Fruit fly (Drosophila melanogaster) ovary, adult (tissue): ENCODE measurements around the gene AhcyL2.

ENCODE experiments used
- CG17801 ChIP-seq: fragments of 200-800 bp; optimal IDR thresholded peaks from 2 replicates; lab custom pipeline; 2019; ENCODE audit warnings: missing biosample characterization, mild to moderate bottlenecking, missing genetic modification characterization, moderate library complexity; ENCODE audit not compliant: partially characterized antibody

The AhcyL2 gene

DNA sequence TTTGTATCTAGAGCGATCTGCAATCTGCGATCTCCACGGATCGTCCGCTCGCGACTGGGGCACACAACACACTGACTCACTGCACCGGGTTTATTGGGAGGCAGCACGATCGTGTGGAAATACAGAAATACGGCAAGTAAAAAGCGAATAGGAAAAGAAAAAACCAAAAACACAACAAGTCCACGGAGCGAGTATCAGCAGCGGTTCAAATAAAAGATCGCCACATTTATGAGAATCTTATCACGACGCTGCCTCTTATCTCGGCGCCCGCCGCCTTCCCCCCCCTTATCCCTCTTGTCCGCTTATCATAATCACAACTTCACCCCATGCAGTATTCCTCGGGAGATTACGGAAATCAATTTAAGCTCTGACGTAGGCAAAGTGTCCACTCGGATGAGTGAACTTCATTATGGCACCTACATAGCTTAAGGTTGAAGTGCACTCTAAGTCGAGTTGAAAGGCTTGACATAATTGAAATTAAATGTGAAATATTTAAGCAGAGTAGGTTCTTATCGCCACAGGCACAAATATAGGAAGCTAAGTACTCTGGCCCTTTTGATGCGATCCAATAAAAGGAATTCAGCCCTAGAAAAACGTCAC is at the start of gene AhcyL2:
Gene AhcyL2 (minus strand): TSS at position 51 of the 600 bp plus-strand sequence.
- no peak for TF ChIP-seq CG17801 (GFP tag; lab: Kevin White, UChicago)

DNA sequence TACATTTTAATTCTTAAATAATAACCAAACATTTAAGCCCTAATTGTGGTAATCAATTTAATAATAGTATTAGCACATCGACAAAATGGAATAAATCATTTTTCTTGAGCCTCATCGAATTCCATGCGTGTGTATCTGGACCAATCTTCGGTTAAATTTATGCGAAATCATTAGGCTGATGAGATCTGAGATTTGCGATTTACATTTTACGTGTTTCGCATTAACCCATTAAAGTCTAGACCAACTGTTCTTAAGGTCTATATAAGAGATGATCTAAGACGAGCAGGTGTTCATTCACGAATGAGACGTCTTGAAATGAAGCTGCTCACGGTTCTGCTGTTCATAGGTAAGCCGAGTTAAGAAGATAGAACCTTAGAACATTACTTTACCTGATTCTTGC is 49.5 kb upstream of the AhcyL2 start, which contains the start of gene CG31268:
Gene CG31268 (plus strand): TSS at position 301 of the 400 bp plus-strand sequence.
- TF ChIP-seq CG17801 (GFP tag; lab: Kevin White, UChicago) = no peak

- TF ChIP-seq CG17801 (GFP tag; lab: Kevin White, UChicago) = no peak
These were observed 47.8 kb upstream of the AhcyL2 start for dm6 chr3R:17029796-17030195.

DNA sequence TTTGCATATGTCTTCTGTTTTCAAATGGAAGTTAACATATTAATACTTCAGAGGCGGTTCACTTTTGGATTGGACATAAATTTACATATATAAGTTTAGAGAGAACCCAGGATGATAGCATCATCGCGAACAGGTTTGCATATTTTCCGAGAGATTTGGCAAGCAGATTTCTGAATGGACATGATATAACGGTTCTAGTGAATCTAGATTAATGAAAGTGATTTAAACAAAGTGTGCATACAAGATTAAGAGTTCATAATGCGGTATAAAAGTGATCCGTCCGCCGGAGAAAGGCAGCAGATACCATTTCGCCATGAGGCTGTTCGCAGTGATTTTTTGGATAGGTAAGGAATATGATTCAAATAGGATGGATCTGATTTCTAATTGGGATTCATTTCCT is 46.4 kb upstream of the AhcyL2 start, which contains the start of gene CG5225:
Gene CG5225 (plus strand): TSS at position 301 of the 400 bp plus-strand sequence.
- TF ChIP-seq CG17801 (GFP tag; lab: Kevin White, UChicago) = no peak

DNA sequence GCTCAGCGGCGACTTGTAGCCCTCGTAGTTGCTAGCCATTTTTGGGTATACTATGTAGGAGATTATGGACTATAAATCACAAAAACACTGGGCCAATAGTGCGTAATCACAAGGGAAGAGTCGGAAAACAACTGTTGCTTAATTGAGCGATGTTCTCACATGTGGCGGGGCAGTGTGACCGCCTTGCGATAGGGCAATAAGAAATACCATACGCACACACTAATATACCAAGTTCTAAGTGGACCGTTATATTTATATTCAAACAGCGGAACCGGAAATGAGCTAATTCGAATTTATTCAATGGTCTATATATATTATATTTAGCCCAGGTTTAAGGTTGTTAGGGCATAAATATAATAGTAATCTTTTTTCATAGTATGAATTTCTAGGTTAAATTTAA is 39.0 kb upstream of the AhcyL2 start, which contains the start of gene Adsl:
Gene Adsl (minus strand): TSS at position 165 of the 400 bp plus-strand sequence.
- peak; percentile 85 for TF ChIP-seq CG17801 (GFP tag; lab: Kevin White, UChicago)

- TF ChIP-seq CG17801 (GFP tag; lab: Kevin White, UChicago) = no peak
These were observed 37.1 kb upstream of the AhcyL2 start for dm6 chr3R:17018902-17019527.

DNA sequence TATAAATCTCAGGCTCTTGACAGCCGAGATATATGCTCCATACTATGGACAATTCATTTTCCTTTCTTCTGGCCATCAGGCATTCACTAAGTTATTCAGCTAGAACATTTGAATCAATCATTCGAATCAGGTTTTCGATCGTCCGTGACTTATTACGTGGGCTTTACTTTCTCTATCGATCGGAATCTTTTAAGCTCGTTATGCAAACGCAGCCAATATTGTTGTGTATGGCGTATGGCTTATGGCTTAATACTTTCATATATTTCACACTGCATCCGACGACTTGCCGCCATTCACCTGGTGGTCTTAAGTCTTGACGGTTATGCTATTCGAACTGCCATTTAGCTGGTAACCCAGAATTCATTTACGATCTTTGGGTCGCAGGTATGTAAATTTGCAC is 34.2 kb upstream of the AhcyL2 start:
- TF ChIP-seq CG17801 (GFP tag; lab: Kevin White, UChicago) = no peak

dm6 chr3R:17014276-17014675 is 32.3 kb upstream of the AhcyL2 start, which contains the start of gene Pxd:
TSS of gene Pxd (plus strand) at chr3R:17014576.
- TF ChIP-seq CG17801 (GFP tag; lab: Kevin White, UChicago) = no peak

DNA sequence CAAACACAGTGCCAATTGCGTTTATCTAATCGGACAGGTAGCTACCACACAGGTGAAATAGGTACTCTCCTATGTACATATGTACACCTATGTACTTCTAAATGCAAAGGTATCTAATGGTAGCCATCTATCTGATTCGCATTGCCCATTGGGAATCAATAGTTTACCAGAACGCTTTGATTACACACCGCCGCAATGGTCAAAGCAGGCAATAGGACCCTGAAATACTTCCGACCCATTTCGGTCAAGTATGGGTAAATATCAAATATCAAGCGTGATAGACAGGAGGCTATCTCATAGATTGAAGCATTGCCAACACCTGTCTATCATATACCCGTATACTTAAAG is 26.7 kb upstream of the AhcyL2 start:
- TF ChIP-seq CG17801 (GFP tag; lab: Kevin White, UChicago) = no peak

dm6 chr3R:17008018-17008674 is 26.2 kb upstream of the AhcyL2 start, which contains the start of gene CG8907:
TSS of gene CG8907 (plus strand) at chr3R:17008269.
- TF ChIP-seq CG17801 (GFP tag; lab: Kevin White, UChicago) = no peak

dm6 chr3R:17007336-17007735 is 25.4 kb upstream of the AhcyL2 start:
- TF ChIP-seq CG17801 (GFP tag; lab: Kevin White, UChicago) = no peak

DNA sequence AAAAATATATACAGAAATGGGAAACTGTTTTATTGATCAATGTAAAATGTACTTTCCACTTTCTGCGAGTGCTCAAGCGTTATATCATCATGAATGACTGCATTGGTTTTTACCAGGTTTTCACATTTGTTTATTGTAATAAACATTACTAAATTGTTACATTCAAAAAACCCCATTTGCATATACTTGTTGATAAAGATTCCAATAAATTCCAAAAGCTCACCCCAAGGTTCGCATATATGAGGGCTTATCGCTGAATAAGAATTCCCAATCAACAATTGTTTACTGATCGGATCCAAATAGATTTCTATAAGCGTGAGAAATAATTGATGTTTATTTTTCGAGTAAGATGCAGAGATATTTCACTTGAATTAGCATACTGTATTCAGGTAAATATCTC is 21.5 kb upstream of the AhcyL2 start:
- no peak for TF ChIP-seq CG17801 (GFP tag; lab: Kevin White, UChicago)

dm6 chr3R:17002218-17003110 is 20.5 kb upstream of the AhcyL2 start, which contains the start of the genes Sf3a1 and Irc:
TSS of gene Sf3a1 (minus strand) at chr3R:17002355.
TSS of gene Irc (plus strand) at chr3R:17002875.
- TF ChIP-seq CG17801 (GFP tag; lab: Kevin White, UChicago) = no peak
